Worm (Caenorhabditis elegans) whole organism, L4 larva: ENCODE data around the gene jmjd-3.1.

Experiments
- F10B5.3 ChIP-seq: sonication (generic microtip); optimal IDR thresholded peaks from 2 replicates; lab custom pipeline; 2016; ENCODE audit warnings: mild to moderate bottlenecking, missing genetic modification characterization, missing compliant biosample characterization
- F26F4.8 ChIP-seq: fragments of 200-800 bp; sonication (Bioruptor generic); conservative IDR thresholded peaks from 2 replicates; pipeline ENCODE4 v1.3.6; 2022; ENCODE audit warnings: missing genetic modification characterization, missing compliant biosample characterization
- R02D3.7 ChIP-seq: fragments of 150-350 bp; sonication (generic microtip); optimal IDR thresholded peaks from 3 replicates; lab custom pipeline; 2014; ENCODE audit warnings: missing biosample characterization, missing genetic modification characterization
- T20F7.1 ChIP-seq: fragments of 200-800 bp; sonication (Bioruptor generic); optimal IDR thresholded peaks from 2 replicates; lab custom pipeline; 2018; ENCODE audit warnings: mild to moderate bottlenecking, missing genetic modification characterization, missing compliant biosample characterization
- T26A8.4 ChIP-seq: fragments of 200-800 bp; sonication (Bioruptor generic); IDR thresholded peaks from 2 replicates; pipeline ENCODE4 v1.3.6; 2022; ENCODE audit warnings: missing genetic modification characterization, missing compliant biosample characterization
- attf-4 ChIP-seq: sonication (generic microtip); optimal IDR thresholded peaks from 3 replicates; lab custom pipeline; 2017; ENCODE audit warnings: missing biosample characterization, missing genetic modification characterization
- ceh-44 ChIP-seq: fragments of 200-800 bp; sonication (Bioruptor generic); IDR thresholded peaks from 2 replicates; pipeline ENCODE4 v1.3.6; 2022; ENCODE audit warnings: missing genetic modification reagents, missing genetic modification characterization, missing compliant biosample characterization
- ceh-82 ChIP-seq: sonication (generic microtip); optimal IDR thresholded peaks from 2 replicates; lab custom pipeline; 2017; ENCODE audit warnings: missing biosample characterization, missing genetic modification characterization
- ctbp-1 ChIP-seq: fragments of 200-800 bp; sonication (Bioruptor generic); IDR thresholded peaks from 2 replicates; pipeline ENCODE4 v1.3.6; 2022; ENCODE audit warnings: missing genetic modification reagents, missing genetic modification characterization, missing compliant biosample characterization
- daf-16 ChIP-seq, 3 experiments: sonication (generic microtip); optimal IDR thresholded peaks; 2 replicates each; lab custom pipeline; 2016 to 2017; ENCODE audit warnings: missing genetic modification characterization in 3 of 3, missing genetic modification reagents in 3 of 3, mild to moderate bottlenecking in 2 of 3, missing compliant biosample characterization in 2 of 3, missing biosample characterization in 1 of 3, moderate library complexity in 1 of 3
- dmd-9 ChIP-seq: fragments of 200-800 bp; sonication (Bioruptor generic); IDR thresholded peaks from 2 replicates; pipeline ENCODE4 v1.3.6; 2022; ENCODE audit warnings: missing genetic modification reagents, missing genetic modification characterization, missing compliant biosample characterization
- dpl-1 ChIP-seq: fragments of 150-350 bp; optimal IDR thresholded peaks from 2 replicates; lab custom pipeline; 2014; ENCODE audit warnings: missing biosample characterization, missing genetic modification reagents, missing genetic modification characterization
- dve-1 ChIP-seq: sonication (generic microtip); optimal IDR thresholded peaks from 2 replicates; lab custom pipeline; 2017; ENCODE audit warnings: antibody characterized with exemption, mild to moderate bottlenecking, missing genetic modification characterization, missing compliant biosample characterization; ENCODE audit not compliant: insufficient read depth
- egl-43 ChIP-seq: fragments of 200-800 bp; sonication (Bioruptor generic); IDR thresholded peaks from 2 replicates; pipeline ENCODE4 v1.3.6; 2022; ENCODE audit warnings: missing genetic modification reagents, missing genetic modification characterization, missing compliant biosample characterization
- fos-1 ChIP-seq: fragments of 150-350 bp; optimal IDR thresholded peaks from 2 replicates; lab custom pipeline; 2014; ENCODE audit warnings: missing biosample characterization, missing genetic modification characterization
- gei-8 ChIP-seq: fragments of 200-800 bp; sonication (Bioruptor generic); optimal IDR thresholded peaks from 2 replicates; lab custom pipeline; 2018; ENCODE audit warnings: mild to moderate bottlenecking, missing genetic modification characterization, missing compliant biosample characterization
- hif-1 ChIP-seq, 2 experiments: sonication (generic microtip); optimal IDR thresholded peaks; 2 replicates each; lab custom pipeline; 2016 to 2017; ENCODE audit warnings: missing compliant biosample characterization in 2 of 2, missing genetic modification characterization in 2 of 2, missing genetic modification reagents in 2 of 2, missing genotype in 2 of 2, mild to moderate bottlenecking in 1 of 2
- jun-1 ChIP-seq: fragments of 150-350 bp; optimal IDR thresholded peaks from 2 replicates; lab custom pipeline; 2014; ENCODE audit warnings: missing biosample characterization, missing genetic modification reagents, missing genetic modification characterization
- lim-7 ChIP-seq: fragments of 200-800 bp; sonication (Bioruptor generic); IDR thresholded peaks from 2 replicates; pipeline ENCODE4 v1.3.6; 2022; ENCODE audit warnings: missing genetic modification characterization, missing compliant biosample characterization
- lin-1 ChIP-seq: fragments of 200-800 bp; sonication (Bioruptor generic); IDR thresholded peaks from 2 replicates; pipeline ENCODE4 v1.3.6; 2022; ENCODE audit warnings: missing genetic modification reagents, missing genetic modification characterization, missing compliant biosample characterization
- lin-13 ChIP-seq: fragments of 150-350 bp; optimal IDR thresholded peaks from 2 replicates; lab custom pipeline; 2014; ENCODE audit warnings: missing biosample characterization, missing genetic modification reagents, missing genetic modification characterization
- lin-29 ChIP-seq: fragments of 200-800 bp; sonication (Bioruptor generic); IDR thresholded peaks from 2 replicates; pipeline ENCODE4 v1.3.6; 2022; ENCODE audit warnings: missing genetic modification reagents, missing genetic modification characterization, missing compliant biosample characterization
- lin-38 ChIP-seq: fragments of 200-800 bp; sonication (Bioruptor generic); IDR thresholded peaks from 2 replicates; pipeline ENCODE4 v1.3.6; 2022; ENCODE audit warnings: missing genetic modification reagents, missing genetic modification characterization, missing compliant biosample characterization
- lir-3 ChIP-seq: sonication (generic microtip); optimal IDR thresholded peaks from 2 replicates; lab custom pipeline; 2016; ENCODE audit warnings: mild to moderate bottlenecking, missing genetic modification characterization, missing compliant biosample characterization
- madf-5 ChIP-seq, 2 experiments: fragments of 200-800 bp; sonication (Bioruptor generic); IDR thresholded peaks; 2 replicates each; pipeline ENCODE4 v1.3.6; 2022; ENCODE audit warnings: missing compliant biosample characterization in 2 of 2, missing genetic modification characterization in 2 of 2
- madf-9 ChIP-seq: fragments of 200-800 bp; sonication (Bioruptor generic); conservative IDR thresholded peaks from 2 replicates; pipeline ENCODE4 v1.3.6; 2022; ENCODE audit warnings: missing genetic modification reagents, missing genetic modification characterization, missing compliant biosample characterization
- mdl-1 ChIP-seq, 2 experiments: fragments of 150-350 bp in 1 of 2; sonication (generic microtip) in 1 of 2; optimal IDR thresholded peaks; 2 replicates each; lab custom pipeline; 2014 to 2017; ENCODE audit warnings: missing biosample characterization in 2 of 2, missing genetic modification characterization in 2 of 2
- mdt-29 ChIP-seq: fragments of 200-800 bp; sonication (Bioruptor generic); IDR thresholded peaks from 2 replicates; pipeline ENCODE4 v1.3.6; 2022; ENCODE audit warnings: missing genetic modification reagents, missing genetic modification characterization, missing compliant biosample characterization
- mxl-2 ChIP-seq: fragments of 200-800 bp; sonication (Bioruptor generic); conservative IDR thresholded peaks from 2 replicates; pipeline ENCODE4 v1.3.6; 2022; ENCODE audit warnings: missing genetic modification reagents, missing genetic modification characterization, missing compliant biosample characterization
- nhr-10 ChIP-seq: fragments of 150-350 bp; optimal IDR thresholded peaks from 2 replicates; lab custom pipeline; 2014; ENCODE audit warnings: missing biosample characterization, missing genetic modification characterization
- nhr-102 ChIP-seq: sonication (generic microtip); optimal IDR thresholded peaks from 2 replicates; lab custom pipeline; 2016; ENCODE audit warnings: mild to moderate bottlenecking, missing genetic modification characterization, moderate library complexity, missing compliant biosample characterization
- nhr-11 ChIP-seq: fragments of 150-350 bp; optimal IDR thresholded peaks from 2 replicates; lab custom pipeline; 2014; ENCODE audit warnings: missing biosample characterization, missing genetic modification characterization
- nhr-237 ChIP-seq: sonication (generic microtip); optimal IDR thresholded peaks from 2 replicates; lab custom pipeline; 2017; ENCODE audit warnings: missing biosample characterization, missing genetic modification characterization
- nhr-28 ChIP-seq: fragments of 150-350 bp; optimal IDR thresholded peaks from 2 replicates; lab custom pipeline; 2014; ENCODE audit warnings: missing biosample characterization, missing genetic modification characterization
- nhr-41 ChIP-seq: fragments of 200-800 bp; sonication (Bioruptor generic); IDR thresholded peaks from 2 replicates; pipeline ENCODE4 v1.3.6; 2022; ENCODE audit warnings: missing genetic modification reagents, missing genetic modification characterization, missing compliant biosample characterization
- nhr-6 ChIP-seq: fragments of 150-350 bp; optimal IDR thresholded peaks from 2 replicates; lab custom pipeline; 2014; ENCODE audit warnings: missing biosample characterization, missing genetic modification characterization
- nhr-76 ChIP-seq: fragments of 150-350 bp; optimal IDR thresholded peaks from 2 replicates; lab custom pipeline; 2014; ENCODE audit warnings: missing biosample characterization, missing genetic modification characterization
- rbr-2 ChIP-seq: sonication (generic microtip); optimal IDR thresholded peaks from 2 replicates; lab custom pipeline; 2016; ENCODE audit warnings: missing genotype, missing genetic modification characterization, missing compliant biosample characterization
- skn-1 ChIP-seq: fragments of 150-350 bp; optimal IDR thresholded peaks from 2 replicates; lab custom pipeline; 2014; ENCODE audit warnings: missing biosample characterization, missing genetic modification characterization
- snpc-1.2 ChIP-seq: fragments of 200-800 bp; sonication (Bioruptor generic); IDR thresholded peaks from 2 replicates; pipeline ENCODE4 v1.3.6; 2022; ENCODE audit warnings: missing genetic modification reagents, missing genetic modification characterization, missing compliant biosample characterization
- spr-1 ChIP-seq: sonication (generic microtip); optimal IDR thresholded peaks from 2 replicates; lab custom pipeline; 2016; ENCODE audit warnings: mild to moderate bottlenecking, missing genetic modification characterization, missing compliant biosample characterization
- tag-97 ChIP-seq: fragments of 200-800 bp; sonication (Bioruptor generic); IDR thresholded peaks from 2 replicates; pipeline ENCODE4 v1.3.6; 2022; ENCODE audit warnings: missing genetic modification characterization, missing compliant biosample characterization
- tra-1 ChIP-seq: fragments of 200-800 bp; sonication (Bioruptor generic); IDR thresholded peaks from 2 replicates; pipeline ENCODE4 v1.3.6; 2022; ENCODE audit warnings: missing genetic modification reagents, missing genetic modification characterization, missing compliant biosample characterization
- unc-130 ChIP-seq: sonication (generic microtip); optimal IDR thresholded peaks from 2 replicates; lab custom pipeline; 2016; ENCODE audit warnings: missing genetic modification reagents, missing genetic modification characterization, missing compliant biosample characterization
- unc-62 ChIP-seq, 3 experiments: fragments of 150-350 bp in 1 of 3; sonication (generic microtip); optimal IDR thresholded peaks in 2 of 3; peaks in 1 of 3; 1 replicate in 1 of 3; 2 replicates in 2 of 3; lab custom pipeline; 2014 to 2017; ENCODE audit warnings: missing biosample characterization in 3 of 3, missing genetic modification characterization in 3 of 3, missing genetic modification reagents in 3 of 3, missing genotype in 1 of 3
- zag-1 ChIP-seq: fragments of 150-350 bp; optimal IDR thresholded peaks from 2 replicates; lab custom pipeline; 2014; ENCODE audit warnings: missing biosample characterization, missing genetic modification characterization
- zfp-3 ChIP-seq: fragments of 200-800 bp; sonication (Bioruptor generic); conservative IDR thresholded peaks from 2 replicates; pipeline ENCODE4 v1.3.6; 2022; ENCODE audit warnings: missing genetic modification reagents, missing genetic modification characterization, missing compliant biosample characterization
- zip-11 ChIP-seq: fragments of 200-800 bp; sonication (Bioruptor generic); IDR thresholded peaks from 2 replicates; pipeline ENCODE4 v1.3.6; 2022; ENCODE audit warnings: missing genetic modification characterization, missing compliant biosample characterization
- ztf-7 ChIP-seq: fragments of 150-350 bp; optimal IDR thresholded peaks from 2 replicates; lab custom pipeline; 2014; ENCODE audit warnings: missing biosample characterization, missing genetic modification characterization

Gene jmjd-3.1

ce11 chrX:8623840-8624591 lies 53.2 kb downstream of the jmjd-3.1 start (continued):
- 0 out of 2 replicates have a peak, but pooled peaks have one; percentile 57 for TF ChIP-seq F26F4.8 (GFP tag; lab: Robert Waterston, UW)
- peak; percentile 84 for TF ChIP-seq snpc-1.2 (GFP tag; lab: Robert Waterston, UW)
- peak; percentile 89 for TF ChIP-seq T26A8.4 (GFP tag; lab: Robert Waterston, UW)
- TF ChIP-seq hif-1 (tag; optimal IDR thresholded peaks at IDR 0.05; lab: Kevin White, UChicago), result no peak
- TF ChIP-seq gei-8 (GFP tag; lab: Kevin White, UChicago), result no peak
- no peak for TF ChIP-seq dmd-9
- TF ChIP-seq lir-3, result peak; percentile 55
- TF ChIP-seq egl-43 (GFP tag; lab: Robert Waterston, UW), result peak; percentile 89
- TF ChIP-seq fos-1 (tag; lab: Kevin White, UChicago), result no peak
- TF ChIP-seq nhr-10, result peak; percentile 21
- no peak for TF ChIP-seq ceh-82 (tag; lab: Kevin White, UChicago)
- TF ChIP-seq lim-7 (GFP tag; lab: Robert Waterston, UW), result peak; percentile 78
- TF ChIP-seq nhr-41, result peak; percentile 48
- TF ChIP-seq skn-1, result no peak
- peak; percentile 70 for TF ChIP-seq tra-1
- TF ChIP-seq attf-4 (tag; lab: Kevin White, UChicago), result no peak
- peak; percentile 3 for TF ChIP-seq dpl-1 (GFP tag; lab: Kevin White, UChicago)
- peak; percentile 45 for TF ChIP-seq F10B5.3
- no peak for TF ChIP-seq nhr-76 (tag; lab: Kevin White, UChicago)
- peak; percentile 55 for TF ChIP-seq nhr-102 (tag; lab: Kevin White, UChicago)
- TF ChIP-seq zag-1 (tag; lab: Kevin White, UChicago), result no peak
- peak; percentile 2 for TF ChIP-seq unc-130
- TF ChIP-seq lin-1 (GFP tag; lab: Robert Waterston, UW), result no peak
- TF ChIP-seq dve-1 (tag; lab: Kevin White, UChicago), result peak; percentile 64
- TF ChIP-seq mxl-2 (GFP tag; lab: Robert Waterston, UW), result 0 out of 2 replicates have a peak, but pooled peaks have one; percentile 7
- peak; percentile 79 for TF ChIP-seq lin-38 (GFP tag; lab: Robert Waterston, UW)
- peak; percentile 73 for TF ChIP-seq spr-1 (tag; lab: Kevin White, UChicago)
- TF ChIP-seq unc-62 (GFP tag; optimal IDR thresholded peaks at IDR 0.05 in 1 of 2; lab: Kevin White, UChicago), result no peak
- no peak for TF ChIP-seq unc-62 (tag; optimal IDR thresholded peaks at IDR 0.05; lab: Kevin White, UChicago)
- TF ChIP-seq madf-9 (GFP tag; lab: Robert Waterston, UW), result peak; percentile 52
- peak; percentile 67 for TF ChIP-seq ctbp-1 (GFP tag; lab: Robert Waterston, UW)
- TF ChIP-seq mdt-29 (GFP tag; lab: Robert Waterston, UW), result 0 out of 2 replicates have a peak, but pooled peaks have one; percentile 36
- peak; percentile 20 for TF ChIP-seq nhr-28 (tag; lab: Kevin White, UChicago)
- peak; percentile 56 for TF ChIP-seq rbr-2
- no peak for TF ChIP-seq tag-97
- TF ChIP-seq nhr-11 (tag; lab: Kevin White, UChicago), result no peak
- TF ChIP-seq nhr-6 (tag; lab: Kevin White, UChicago), result peak; percentile 5
- TF ChIP-seq nhr-237 (tag; lab: Kevin White, UChicago), result no peak
- peak; percentile 44 for TF ChIP-seq lin-13 (GFP tag; lab: Kevin White, UChicago)
- no peak for TF ChIP-seq madf-5 (GFP tag; IDR thresholded peaks at IDR 0.05; lab: Robert Waterston, UW)
- TF ChIP-seq daf-16 (GFP tag; optimal IDR thresholded peaks at IDR 0.05; lab: Kevin White, UChicago), result peak; percentile 8 to 46
- TF ChIP-seq daf-16 (tag; optimal IDR thresholded peaks at IDR 0.05; lab: Kevin White, UChicago), result peak; percentile 67
- no peak for TF ChIP-seq jun-1 (tag; lab: Kevin White, UChicago)
- TF ChIP-seq ceh-44 (GFP tag; lab: Robert Waterston, UW), result peak; percentile 36; the same call in 1 of the 2 replicates
- TF ChIP-seq ztf-7 (tag; lab: Kevin White, UChicago), result peak; percentile 15
- TF ChIP-seq zfp-3 (GFP tag; lab: Robert Waterston, UW), result peak; percentile 70; the same call in 1 of the 2 replicates
- peak; percentile 44 for TF ChIP-seq T20F7.1
- TF ChIP-seq zip-11, result peak; percentile 83
- no peak for TF ChIP-seq mdl-1 (tag; optimal IDR thresholded peaks at IDR 0.05; lab: Kevin White, UChicago)
- TF ChIP-seq R02D3.7, result no peak
- TF ChIP-seq lin-29 (GFP tag; lab: Robert Waterston, UW), result no peak
